Comparison of ENCODE assay signal across 4 worm cellular contexts in genomic region chrIII:8664897-8665388, ce11.
TF ChIP-seq lines count a peak whose summit lies in the region.

F22B7.1 (plus strand) TSS chrIII:8665338.

TF ChIP-seq in whole organism, L1 larva, 84 proteins besides CTCF, POLR2A, EP300 and RAD21:
- no peak for TF ChIP-seq nhr-76 (tag; optimal IDR thresholded peaks at IDR 0.05; lab: Kevin White, UChicago)
- TF ChIP-seq blmp-1 (tag; optimal IDR thresholded peaks at IDR 0.05; lab: Kevin White, UChicago): no peak
- no peak for TF ChIP-seq nhr-19 (GFP tag; conservative IDR thresholded peaks at IDR 0.05; lab: Robert Waterston, UW)
- no peak for TF ChIP-seq nhr-85 (tag; lab: Kevin White, UChicago)
- TF ChIP-seq sptf-1 (tag; optimal IDR thresholded peaks at IDR 0.05; lab: Kevin White, UChicago): no peak
- TF ChIP-seq dsc-1 (tag; optimal IDR thresholded peaks at IDR 0.05; lab: Kevin White, UChicago): peak; percentile 14
- peak; percentile 46 for TF ChIP-seq lin-14 (GFP tag; optimal IDR thresholded peaks at IDR 0.05; lab: Kevin White, UChicago)
- TF ChIP-seq fkh-4 (tag; optimal IDR thresholded peaks at IDR 0.05; lab: Kevin White, UChicago; ENCODE audit: borderline replicate concordance): no peak
- peak; percentile 27 for TF ChIP-seq nhr-47 (tag; optimal IDR thresholded peaks at IDR 0.05; lab: Kevin White, UChicago)
- no peak for TF ChIP-seq pax-3 (tag; optimal IDR thresholded peaks at IDR 0.05; lab: Kevin White, UChicago)
- TF ChIP-seq irx-1 (tag; optimal IDR thresholded peaks at IDR 0.05; lab: Kevin White, UChicago): peak; percentile 13
- TF ChIP-seq hlh-4 (tag; optimal IDR thresholded peaks at IDR 0.05; lab: Kevin White, UChicago): peak; percentile 8
- no peak for TF ChIP-seq ces-1 (GFP tag; optimal IDR thresholded peaks at IDR 0.05; lab: Kevin White, UChicago)
- TF ChIP-seq nhr-71 (tag; optimal IDR thresholded peaks at IDR 0.05; lab: Kevin White, UChicago): peak; percentile 54
- TF ChIP-seq sox-4 (tag; optimal IDR thresholded peaks at IDR 0.05; lab: Kevin White, UChicago): peak; percentile 55
- peak; percentile 70 for TF ChIP-seq fkh-8 (tag; optimal IDR thresholded peaks at IDR 0.05; lab: Kevin White, UChicago)
- peak; percentile 18 for TF ChIP-seq lir-3 (tag; optimal IDR thresholded peaks at IDR 0.05; lab: Kevin White, UChicago; ENCODE audit: poor library complexity)

TF ChIP-seq in whole organism, L2 larva, 48 proteins besides CTCF, POLR2A, EP300 and RAD21:
- TF ChIP-seq C34F6.9 (tag; optimal IDR thresholded peaks at IDR 0.05; lab: Kevin White, UChicago): peak; percentile 26
- peak in 1 of 2 experiments; percentile 60 for TF ChIP-seq lsy-2 (tag; optimal IDR thresholded peaks at IDR 0.05; lab: Kevin White, UChicago)
- TF ChIP-seq nhr-237 (tag; optimal IDR thresholded peaks at IDR 0.05; lab: Kevin White, UChicago): no peak

TF ChIP-seq in whole organism, L4 larva, 104 proteins besides CTCF, POLR2A, EP300 and RAD21:
- TF ChIP-seq lsy-2 (tag; optimal IDR thresholded peaks at IDR 0.05; lab: Kevin White, UChicago) (peak in 1 of 2 experiments; percentile 11), ctbp-1 (GFP tag; IDR thresholded peaks at IDR 0.05; lab: Robert Waterston, UW) (no peak), hlh-30 (tag; optimal IDR thresholded peaks at IDR 0.05; lab: Kevin White, UChicago; ENCODE audit: insufficient read depth) (peak; percentile 44)

TF ChIP-seq in whole organism, late embryonic, 69 proteins besides CTCF, POLR2A, EP300 and RAD21:
- TF ChIP-seq rnt-1 (tag; optimal IDR thresholded peaks at IDR 0.05; lab: Kevin White, UChicago) (no peak), hlh-30 (tag; optimal IDR thresholded peaks at IDR 0.05; lab: Kevin White, UChicago; ENCODE audit: insufficient read depth) (peak; percentile 21)
TF ChIP-seq in whole organism, late embryonic: peak in this region for 1.

Comparison
In these comparisons a context has a peak if more than half of its experiments do, and no peak if none do; other contexts are left out.
1. Of the 29 proteins assayed by ChIP-seq in both whole organism, L4 larva and whole organism, L1 larva: peak only in whole organism, L4 larva: none; only in whole organism, L1 larva: lir-3; in both: none; in neither: 27; mixed calls (peak in some experiments, not most) for 1.